Worm (Caenorhabditis elegans) whole organism, L3 larva: ENCODE results near the gene C37C3.12.

Source experiments
- ama-1 ChIP-seq: fragments of 150-350 bp; optimal IDR thresholded peaks from 2 replicates; lab custom pipeline; 2018
- ceh-16 ChIP-seq: sonication (generic microtip); optimal IDR thresholded peaks from 2 replicates; lab custom pipeline; 2017; ENCODE audit warnings: missing biosample characterization, missing genetic modification characterization
- egl-27 ChIP-seq: sonication (generic microtip); optimal IDR thresholded peaks from 4 replicates; lab custom pipeline; 2017; ENCODE audit warnings: missing biosample characterization, missing genetic modification reagents, missing genetic modification characterization
- egl-5 ChIP-seq: fragments of 150-350 bp; optimal IDR thresholded peaks from 2 replicates; lab custom pipeline; 2017; ENCODE audit warnings: missing biosample characterization, missing genetic modification reagents, missing genetic modification characterization, inconsistent platforms
- elt-2 ChIP-seq: sonication (generic microtip); optimal IDR thresholded peaks from 2 replicates; lab custom pipeline; 2016; ENCODE audit warnings: missing genetic modification reagents, mild to moderate bottlenecking, missing genetic modification characterization, missing compliant biosample characterization
- nfya-1 ChIP-seq: sonication (generic microtip); optimal IDR thresholded peaks from 2 replicates; lab custom pipeline; 2017; ENCODE audit warnings: missing genetic modification characterization, mild to moderate bottlenecking, missing compliant biosample characterization, antibody characterized with exemption, moderate library complexity; ENCODE audit not compliant: insufficient read depth
- nhr-25 ChIP-seq: sonication (generic microtip); optimal IDR thresholded peaks from 2 replicates; lab custom pipeline; 2017; ENCODE audit warnings: missing biosample characterization, missing genetic modification characterization
- nhr-76 ChIP-seq: fragments of 150-350 bp; sonication (generic microtip); optimal IDR thresholded peaks from 5 replicates; lab custom pipeline; 2014; ENCODE audit warnings: missing biosample characterization, missing genetic modification characterization
- pha-4 ChIP-seq: fragments of 150-350 bp; optimal IDR thresholded peaks from 2 replicates; lab custom pipeline; 2014; ENCODE audit warnings: missing biosample characterization, missing genetic modification reagents, missing genetic modification characterization
- snpc-4 ChIP-seq: fragments of 150-350 bp; optimal IDR thresholded peaks from 2 replicates; lab custom pipeline; 2014; ENCODE audit warnings: missing biosample characterization, missing genetic modification characterization
- unc-62 ChIP-seq: fragments of 150-350 bp; sonication (generic microtip); optimal IDR thresholded peaks from 4 replicates; lab custom pipeline; 2014; ENCODE audit warnings: missing biosample characterization, missing genetic modification reagents, missing genetic modification characterization
- zag-1 ChIP-seq: fragments of 150-350 bp; optimal IDR thresholded peaks from 2 replicates; lab custom pipeline; 2014; ENCODE audit warnings: missing biosample characterization, missing genetic modification characterization

ce11 chrV:7819585-7819984 is 19.8 kb downstream of the C37C3.12 start:
- peak; percentile 21 for TF ChIP-seq nfya-1 (tag; lab: Kevin White, UChicago)
- TF ChIP-seq elt-2, result no peak
- TF ChIP-seq snpc-4 (tag; lab: Kevin White, UChicago), result no peak
- TF ChIP-seq nhr-76 (tag; lab: Kevin White, UChicago), result no peak
- no peak for TF ChIP-seq ceh-16
- TF ChIP-seq nhr-25 (tag; lab: Kevin White, UChicago), result no peak
- no peak for TF ChIP-seq egl-5
- TF ChIP-seq ama-1, result no peak
- no peak for TF ChIP-seq unc-62 (GFP tag; lab: Kevin White, UChicago)
- no peak for TF ChIP-seq pha-4 (tag; lab: Kevin White, UChicago)
- TF ChIP-seq zag-1, result no peak
- TF ChIP-seq egl-27, result no peak
